Fruit fly (Drosophila melanogaster) whole organism, embryonic: ENCODE data around the gene CG32320.

Source experiments
- Ada2b ChIP-seq: fragments of 200-800 bp; sonication (Bioruptor generic); IDR thresholded peaks from 2 replicates; pipeline ENCODE4 v1.3.6; 2022; ENCODE audit warnings: missing biosample characterization, missing genetic modification characterization
- Aef1 ChIP-seq: fragments of 200-800 bp; sonication (Bioruptor generic); IDR thresholded peaks from 3 replicates; pipeline ENCODE4 v1.3.6; 2022; ENCODE audit warnings: missing biosample characterization, missing genetic modification characterization
- Awh ChIP-seq: fragments of 200-800 bp; sonication (Bioruptor generic); IDR thresholded peaks from 2 replicates; pipeline ENCODE4, ENCODE4 v1.3.6; 2022; ENCODE audit warnings: missing biosample characterization, missing genetic modification characterization
- BtbVII ChIP-seq: fragments of 200-800 bp; sonication (Bioruptor generic); optimal IDR thresholded peaks from 3 replicates; lab custom pipeline; 2017; ENCODE audit warnings: missing biosample characterization, mild to moderate bottlenecking, missing genetic modification characterization
- CG1024 ChIP-seq: fragments of 200-800 bp; sonication (Bioruptor generic); IDR thresholded peaks from 2 replicates; pipeline ENCODE4 v1.3.6; 2022; ENCODE audit warnings: missing biosample characterization, missing genetic modification characterization
- CG10959 ChIP-seq: fragments of 200-800 bp; sonication (Bioruptor generic); IDR thresholded peaks from 2 replicates; pipeline ENCODE4 v1.3.6; 2022; ENCODE audit warnings: missing biosample characterization, missing genetic modification characterization
- CG13123 ChIP-seq: fragments of 200-800 bp; sonication (Bioruptor generic); optimal IDR thresholded peaks from 2 replicates; lab custom pipeline; 2016; ENCODE audit warnings: missing biosample characterization, missing genetic modification characterization
- CG13624 ChIP-seq: fragments of 200-800 bp; sonication (Bioruptor generic); optimal IDR thresholded peaks from 2 replicates; lab custom pipeline; 2016; ENCODE audit warnings: missing biosample characterization, missing genetic modification characterization
- CG13775 ChIP-seq: fragments of 200-800 bp; sonication (Bioruptor generic); optimal IDR thresholded peaks from 3 replicates; lab custom pipeline; 2017; ENCODE audit warnings: missing biosample characterization, mild to moderate bottlenecking, missing genetic modification characterization
- CG14667 ChIP-seq: fragments of 200-800 bp; sonication (Bioruptor generic); IDR thresholded peaks from 2 replicates; pipeline ENCODE4 v1.3.6; 2022; ENCODE audit warnings: missing biosample characterization, missing genetic modification characterization
- CG14860 ChIP-seq: fragments of 200-800 bp; sonication (Bioruptor generic); IDR thresholded peaks from 3 replicates; pipeline ENCODE4 v1.3.6; 2022; ENCODE audit warnings: missing biosample characterization, missing genetic modification characterization; ENCODE audit not compliant: partially characterized antibody
- CG15479 ChIP-seq: fragments of 200-800 bp; sonication (Bioruptor generic); optimal IDR thresholded peaks from 3 replicates; lab custom pipeline; 2019; ENCODE audit warnings: missing biosample characterization, mild to moderate bottlenecking, missing genetic modification characterization, moderate library complexity
- CG15601 ChIP-seq: fragments of 200-800 bp; sonication (Bioruptor generic); optimal IDR thresholded peaks from 3 replicates; lab custom pipeline; 2019; ENCODE audit warnings: missing biosample characterization, mild to moderate bottlenecking, missing genetic modification characterization, moderate library complexity
- CG1647 ChIP-seq: fragments of 200-800 bp; sonication (Bioruptor generic); optimal IDR thresholded peaks from 3 replicates; lab custom pipeline; 2016; ENCODE audit warnings: missing biosample characterization, missing genetic modification characterization
- CG17385 ChIP-seq: fragments of 200-800 bp; sonication (Bioruptor generic); optimal IDR thresholded peaks from 3 replicates; lab custom pipeline; 2018; ENCODE audit warnings: missing biosample characterization, mild to moderate bottlenecking, missing genetic modification characterization
- CG31224 ChIP-seq: fragments of 200-800 bp; sonication (Bioruptor generic); IDR thresholded peaks from 2 replicates; pipeline ENCODE4 v1.3.6; 2022; ENCODE audit warnings: missing biosample characterization, missing genetic modification characterization
- CG31441 ChIP-seq: fragments of 200-800 bp; sonication (Bioruptor generic); IDR thresholded peaks from 2 replicates; pipeline ENCODE4 v1.3.6; 2022; ENCODE audit warnings: missing biosample characterization, missing genetic modification characterization
- CG32767 ChIP-seq: fragments of 200-800 bp; sonication (Bioruptor generic); IDR thresholded peaks from 2 replicates; pipeline ENCODE4 v1.3.6; 2022; ENCODE audit warnings: missing biosample characterization, missing genetic modification characterization
- CG42726 ChIP-seq: fragments of 200-800 bp; sonication (Bioruptor generic); IDR thresholded peaks from 2 replicates; pipeline ENCODE4 v1.3.6; 2022; ENCODE audit warnings: missing biosample characterization, missing genetic modification characterization; ENCODE audit not compliant: partially characterized antibody
- CG4730 ChIP-seq: fragments of 200-800 bp; sonication (Bioruptor generic); IDR thresholded peaks from 2 replicates; pipeline ENCODE4 v1.3.6; 2022; ENCODE audit warnings: missing biosample characterization, missing genetic modification characterization
- CG4854 ChIP-seq: fragments of 200-800 bp; sonication (Bioruptor generic); optimal IDR thresholded peaks from 2 replicates; lab custom pipeline; 2016; ENCODE audit warnings: missing biosample characterization, missing genetic modification characterization, inconsistent platforms
- CG6689 ChIP-seq: fragments of 200-800 bp; sonication (Bioruptor generic); IDR thresholded peaks from 2 replicates; pipeline ENCODE4 v1.3.6; 2022; ENCODE audit warnings: missing biosample characterization, missing genetic modification characterization
- CG9437 ChIP-seq: fragments of 200-800 bp; sonication (Bioruptor generic); optimal IDR thresholded peaks from 2 replicates; lab custom pipeline; 2018; ENCODE audit warnings: missing biosample characterization, mild to moderate bottlenecking, missing genetic modification characterization
- Chrac-16 ChIP-seq: fragments of 200-800 bp; sonication (Bioruptor generic); optimal IDR thresholded peaks from 3 replicates; lab custom pipeline; 2016; ENCODE audit warnings: missing biosample characterization, missing genetic modification characterization
- Dfd ChIP-seq, 2 experiments: fragments of >200 bp; optimal IDR thresholded peaks; 2 replicates each; lab custom pipeline; 2017; ENCODE audit warnings: missing biosample characterization in 2 of 2, missing genetic modification characterization in 2 of 2
- Elba2 ChIP-seq: fragments of 200-800 bp; sonication (Bioruptor generic); optimal IDR thresholded peaks from 3 replicates; lab custom pipeline; 2016; ENCODE audit warnings: missing biosample characterization, missing genetic modification characterization
- GATAe ChIP-seq: fragments of 200-800 bp; sonication (Bioruptor generic); conservative IDR thresholded peaks from 2 replicates; pipeline ENCODE4 v1.3.6; 2022; ENCODE audit warnings: missing biosample characterization, missing genetic modification characterization
- Hmr ChIP-seq: fragments of 200-800 bp; sonication (Bioruptor generic); optimal IDR thresholded peaks from 3 replicates; lab custom pipeline; 2017; ENCODE audit warnings: mild to moderate bottlenecking, missing biosample characterization, missing genetic modification reagents, missing genetic modification characterization
- Hr39 ChIP-seq: fragments of >200 bp; optimal IDR thresholded peaks from 2 replicates; lab custom pipeline; 2017
- MBD-R2 ChIP-seq: fragments of 200-800 bp; sonication (Bioruptor generic); IDR thresholded peaks from 2 replicates; pipeline ENCODE4 v1.3.6; 2022; ENCODE audit warnings: missing biosample characterization, missing genetic modification characterization
- NK7.1 ChIP-seq: fragments of 200-800 bp; sonication (Bioruptor generic); optimal IDR thresholded peaks from 3 replicates; lab custom pipeline; 2016; ENCODE audit warnings: missing biosample characterization, missing genetic modification characterization
- Nf-YC ChIP-seq: fragments of 200-800 bp; optimal IDR thresholded peaks from 3 replicates; lab custom pipeline; 2019; ENCODE audit warnings: missing biosample characterization, mild to moderate bottlenecking, missing genetic modification characterization, moderate library complexity
- Opbp ChIP-seq: fragments of 200-800 bp; sonication (Bioruptor generic); IDR thresholded peaks from 3 replicates; pipeline ENCODE4 v1.3.6; 2022; ENCODE audit warnings: missing biosample characterization, missing genetic modification characterization; ENCODE audit not compliant: partially characterized antibody
- Six4 ChIP-seq: fragments of 200-800 bp; sonication (Bioruptor generic); optimal IDR thresholded peaks from 2 replicates; lab custom pipeline; 2016; ENCODE audit warnings: missing biosample characterization, missing genetic modification characterization
- ato ChIP-seq: fragments of 200-800 bp; sonication (Bioruptor generic); IDR thresholded peaks from 2 replicates; pipeline ENCODE4 v1.3.6; 2022; ENCODE audit warnings: missing biosample characterization, missing genetic modification characterization; ENCODE audit not compliant: partially characterized antibody
- bigmax ChIP-seq: fragments of 200-800 bp; sonication (Bioruptor generic); optimal IDR thresholded peaks from 2 replicates; lab custom pipeline; 2018; ENCODE audit warnings: missing biosample characterization, mild to moderate bottlenecking, missing genetic modification characterization
- fu2 ChIP-seq: fragments of 200-800 bp; sonication (Bioruptor generic); optimal IDR thresholded peaks from 2 replicates; lab custom pipeline; 2016; ENCODE audit warnings: missing biosample characterization, missing genetic modification characterization
- grn ChIP-seq: fragments of 200-800 bp; sonication (Bioruptor generic); optimal IDR thresholded peaks from 3 replicates; lab custom pipeline; 2017; ENCODE audit warnings: missing biosample characterization, missing genetic modification characterization
- lab ChIP-seq: fragments of 200-800 bp; sonication (Bioruptor generic); optimal IDR thresholded peaks from 3 replicates; lab custom pipeline; 2017; ENCODE audit warnings: missing biosample characterization, missing genetic modification characterization, mild to moderate bottlenecking, moderate library complexity, missing genetic modification reagents
- lilli ChIP-seq: fragments of 200-800 bp; sonication (Bioruptor generic); optimal IDR thresholded peaks from 3 replicates; lab custom pipeline; 2016; ENCODE audit warnings: missing biosample characterization, missing genetic modification characterization
- mirr ChIP-seq: fragments of 200-800 bp; sonication (Bioruptor generic); optimal IDR thresholded peaks from 3 replicates; lab custom pipeline; 2018; ENCODE audit warnings: missing biosample characterization, mild to moderate bottlenecking, missing genetic modification characterization
- nerfin-1 ChIP-seq: fragments of 200-800 bp; sonication (Bioruptor generic); optimal IDR thresholded peaks from 3 replicates; lab custom pipeline; 2019; ENCODE audit warnings: missing biosample characterization, mild to moderate bottlenecking, missing genetic modification characterization, moderate library complexity
- odd ChIP-seq: fragments of 200-800 bp; sonication (Bioruptor generic); optimal IDR thresholded peaks from 2 replicates; lab custom pipeline; 2017; ENCODE audit warnings: missing biosample characterization, mild to moderate bottlenecking, missing genetic modification characterization
- pan ChIP-seq, 4 experiments: fragments of >200 bp in 3 of 4; fragments of 200-800 bp in 1 of 4; sonication (Bioruptor generic) in 1 of 4; optimal IDR thresholded peaks in 3 of 4; IDR thresholded peaks in 1 of 4; 2 replicates each; pipeline versions ENCODE4 v1.3.6 to Lab custom; 2017 to 2022; ENCODE audit warnings: missing biosample characterization in 2 of 4, missing genetic modification characterization in 2 of 4, mixed read lengths in 1 of 4
- psq ChIP-seq: fragments of 200-800 bp; sonication (Bioruptor generic); optimal IDR thresholded peaks from 2 replicates; lab custom pipeline; 2017; ENCODE audit warnings: missing biosample characterization, missing genetic modification characterization
- pzg ChIP-seq: fragments of 200-800 bp; sonication (Bioruptor generic); optimal IDR thresholded peaks from 3 replicates; lab custom pipeline; 2018; ENCODE audit warnings: missing biosample characterization, mild to moderate bottlenecking, missing genetic modification characterization, moderate library complexity
- stwl ChIP-seq: fragments of 200-800 bp; sonication (Bioruptor generic); optimal IDR thresholded peaks from 3 replicates; lab custom pipeline; 2018; ENCODE audit warnings: missing biosample characterization, mild to moderate bottlenecking, missing genetic modification characterization, moderate library complexity
- tup ChIP-seq: fragments of 200-800 bp; sonication (Bioruptor generic); optimal IDR thresholded peaks from 2 replicates; lab custom pipeline; 2016; ENCODE audit warnings: missing biosample characterization, mild to moderate bottlenecking, missing genetic modification characterization, moderate library complexity
- tx ChIP-seq: fragments of 200-800 bp; sonication (Bioruptor generic); optimal IDR thresholded peaks from 2 replicates; lab custom pipeline; 2016; ENCODE audit warnings: missing biosample characterization, missing genetic modification characterization
- vfl ChIP-seq: fragments of 200-800 bp; sonication (Bioruptor generic); optimal IDR thresholded peaks from 2 replicates; lab custom pipeline; 2016; ENCODE audit warnings: missing biosample characterization, missing genetic modification characterization
- zen2 ChIP-seq: fragments of 200-800 bp; sonication (Bioruptor generic); IDR thresholded peaks from 3 replicates; pipeline ENCODE4 v1.3.6; 2022; ENCODE audit warnings: missing biosample characterization, missing genetic modification characterization; ENCODE audit not compliant: partially characterized antibody

Gene CG32320

DNA sequence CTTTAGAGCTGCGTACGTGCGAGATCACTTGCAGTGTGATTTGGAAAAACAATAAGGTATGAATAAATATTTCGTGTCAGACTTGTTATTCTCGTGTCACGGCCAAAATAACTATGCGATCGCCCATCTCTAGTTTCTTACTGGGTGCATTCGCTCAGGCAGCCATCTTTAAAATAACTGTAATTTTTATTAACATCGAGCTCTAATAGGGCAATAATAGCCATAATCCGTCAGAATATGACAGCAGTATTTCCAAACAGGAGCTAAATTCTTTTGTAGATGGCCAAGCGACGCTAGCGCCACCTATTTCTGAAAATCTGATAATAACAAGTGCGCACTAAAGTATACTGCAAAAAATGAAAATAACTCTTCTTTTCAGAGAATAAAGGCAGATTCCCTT lies 46.3 kb upstream of the CG32320 start (continued):
- TF ChIP-seq Awh (GFP tag; lab: Robert Waterston, UW) (no peak), stwl (tag; lab: Kevin White, UChicago) (peak; percentile 79), Opbp (GFP tag; lab: Robert Waterston, UW) (peak; percentile 89), zen2 (GFP tag; lab: Robert Waterston, UW) (peak; percentile 84), Dfd (GFP tag; optimal IDR thresholded peaks at IDR 0.05; lab: Kevin White, UChicago) (no peak), CG9437 (GFP tag; lab: Kevin White, UChicago) (no peak), CG1024 (GFP tag; lab: Robert Waterston, UW) (0 out of 2 replicates have a peak, but pooled peaks have one; percentile 21), CG13624 (GFP tag; lab: Kevin White, UChicago) (peak; percentile 50), vfl (GFP tag; lab: Kevin White, UChicago) (no peak), lab (GFP tag; lab: Kevin White, UChicago) (peak; percentile 55), CG6689 (no peak), NK7.1 (GFP tag; lab: Kevin White, UChicago) (peak; percentile 48), nerfin-1 (tag; lab: Kevin White, UChicago) (peak; percentile 73), GATAe (GFP tag; lab: Robert Waterston, UW) (no peak), CG31224 (GFP tag; lab: Robert Waterston, UW) (no peak), ato (GFP tag; lab: Robert Waterston, UW) (peak; percentile 67; the same call in 1 of the 2 replicates), CG31441 (peak; percentile 59; the same call in 1 of the 2 replicates), odd (GFP tag; lab: Kevin White, UChicago) (peak; percentile 77), CG13123 (GFP tag; lab: Kevin White, UChicago) (no peak), pan (optimal IDR thresholded peaks at IDR 0.05; lab: Kevin White, UChicago) (no peak), pan (GFP tag; optimal IDR thresholded peaks at IDR 0.05 in 1 of 2, IDR thresholded peaks at IDR 0.05 in 1 of 2) (peak in 1 of 2 experiments; percentile 52), tup (GFP tag; lab: Kevin White, UChicago) (no peak), Hr39 (lab: Kevin White, UChicago) (no peak), CG32767 (no peak), tx (GFP tag; lab: Kevin White, UChicago) (peak; percentile 8), CG42726 (GFP tag; lab: Robert Waterston, UW) (peak; percentile 67; the same call in 1 of the 2 replicates), grn (GFP tag; lab: Kevin White, UChicago) (no peak), CG13775 (GFP tag; lab: Kevin White, UChicago) (peak; percentile 19), MBD-R2 (GFP tag; lab: Robert Waterston, UW) (peak; percentile 39; the same call in 1 of the 2 replicates), CG10959 (GFP tag; lab: Robert Waterston, UW) (no peak), Nf-YC (tag; lab: Kevin White, UChicago) (peak; percentile 40), lilli (peak; percentile 61), Chrac-16 (GFP tag; lab: Kevin White, UChicago) (no peak), bigmax (GFP tag; lab: Kevin White, UChicago) (no peak), pzg (peak; percentile 22), CG17385 (GFP tag; lab: Kevin White, UChicago) (peak; percentile 11), Six4 (GFP tag; lab: Kevin White, UChicago) (no peak), fu2 (GFP tag; lab: Kevin White, UChicago) (no peak), CG14860 (GFP tag; lab: Robert Waterston, UW) (peak; percentile 84), CG1647 (GFP tag; lab: Kevin White, UChicago) (no peak), BtbVII (GFP tag; lab: Kevin White, UChicago) (no peak), CG15479 (GFP tag; lab: Kevin White, UChicago) (no peak), CG15601 (tag; lab: Kevin White, UChicago) (peak; percentile 18), CG4854 (GFP tag; lab: Kevin White, UChicago) (peak; percentile 45), mirr (GFP tag; lab: Kevin White, UChicago) (no peak), Hmr (GFP tag; lab: Kevin White, UChicago) (peak; percentile 34), psq (GFP tag; lab: Kevin White, UChicago) (no peak), Elba2 (peak; percentile 99), CG14667 (GFP tag; lab: Robert Waterston, UW) (no peak), CG4730 (no peak), Aef1 (no peak), Ada2b (no peak)
